Worm (Caenorhabditis elegans) whole organism, mixed stage, embryonic: ENCODE measurements around the gene C41A3.2.

Experiments
- M03D4.4 ChIP-seq: sonication (generic microtip); optimal IDR thresholded peaks from 2 replicates; lab custom pipeline; 2017; ENCODE audit warnings: mild to moderate bottlenecking, missing genetic modification characterization, missing compliant biosample characterization
- bed-3 ChIP-seq: fragments of 200-800 bp; sonication (Bioruptor generic); optimal IDR thresholded peaks from 3 replicates; lab custom pipeline; 2018; ENCODE audit warnings: mild to moderate bottlenecking, missing genetic modification characterization, moderate library complexity, missing compliant biosample characterization
- blmp-1 ChIP-seq: fragments of 150-350 bp; optimal IDR thresholded peaks from 2 replicates; lab custom pipeline; 2014; ENCODE audit warnings: missing biosample characterization, missing genetic modification characterization
- ceh-39 ChIP-seq: fragments of 150-350 bp; optimal IDR thresholded peaks from 2 replicates; lab custom pipeline; 2014; ENCODE audit warnings: missing biosample characterization, missing genetic modification characterization
- ceh-43 ChIP-seq: fragments of 200-800 bp; sonication (Bioruptor generic); optimal IDR thresholded peaks from 2 replicates; lab custom pipeline; 2018; ENCODE audit warnings: mild to moderate bottlenecking, missing genetic modification characterization, moderate library complexity, missing compliant biosample characterization
- ceh-83 ChIP-seq: fragments of 200-800 bp; sonication (Bioruptor generic); optimal IDR thresholded peaks from 2 replicates; lab custom pipeline; 2018; ENCODE audit warnings: mild to moderate bottlenecking, missing genetic modification characterization, missing compliant biosample characterization
- ces-1 ChIP-seq: fragments of 150-350 bp; optimal IDR thresholded peaks from 2 replicates; lab custom pipeline; 2014; ENCODE audit warnings: missing biosample characterization, missing genetic modification reagents, missing genetic modification characterization
- cnd-1 ChIP-seq: fragments of 200-800 bp; sonication (Bioruptor generic); optimal IDR thresholded peaks from 2 replicates; lab custom pipeline; 2018; ENCODE audit warnings: mild to moderate bottlenecking, missing genetic modification characterization, missing compliant biosample characterization
- drap-1 ChIP-seq: fragments of 200-800 bp; sonication (Bioruptor generic); optimal IDR thresholded peaks from 3 replicates; lab custom pipeline; 2018; ENCODE audit warnings: mild to moderate bottlenecking, missing genetic modification characterization, missing compliant biosample characterization
- elt-1 ChIP-seq: sonication (generic microtip); optimal IDR thresholded peaks from 2 replicates; lab custom pipeline; 2017; ENCODE audit warnings: missing genetic modification characterization, mild to moderate bottlenecking, missing compliant biosample characterization, antibody characterized with exemption, moderate library complexity, borderline replicate concordance; ENCODE audit not compliant: insufficient read depth
- elt-3 ChIP-seq: fragments of 150-350 bp; optimal IDR thresholded peaks from 2 replicates; lab custom pipeline; 2014; ENCODE audit warnings: missing biosample characterization, missing genetic modification characterization
- flh-1 ChIP-seq: fragments of 200-800 bp; sonication (Bioruptor generic); optimal IDR thresholded peaks from 2 replicates; lab custom pipeline; 2018; ENCODE audit warnings: mild to moderate bottlenecking, missing genetic modification characterization, moderate library complexity, missing compliant biosample characterization
- ham-2 ChIP-seq: fragments of 200-800 bp; sonication (Bioruptor generic); optimal IDR thresholded peaks from 2 replicates; lab custom pipeline; 2018; ENCODE audit warnings: mild to moderate bottlenecking, missing genetic modification characterization, missing compliant biosample characterization
- hlh-1 ChIP-seq: fragments of 150-350 bp; optimal IDR thresholded peaks from 2 replicates; lab custom pipeline; 2014; ENCODE audit warnings: missing biosample characterization, missing genetic modification reagents, missing genetic modification characterization
- lin-13 ChIP-seq: fragments of 150-350 bp; optimal IDR thresholded peaks from 2 replicates; lab custom pipeline; 2014; ENCODE audit warnings: missing biosample characterization, missing genetic modification characterization
- lin-32 ChIP-seq: fragments of 200-800 bp; sonication (Bioruptor generic); optimal IDR thresholded peaks from 2 replicates; lab custom pipeline; 2018; ENCODE audit warnings: mild to moderate bottlenecking, missing genetic modification characterization, missing compliant biosample characterization
- lsy-2 ChIP-seq: fragments of 150-350 bp; optimal IDR thresholded peaks from 2 replicates; lab custom pipeline; 2014; ENCODE audit warnings: missing biosample characterization, missing genetic modification characterization
- mab-5 ChIP-seq: fragments of 150-350 bp; optimal IDR thresholded peaks from 2 replicates; lab custom pipeline; 2014; ENCODE audit warnings: missing biosample characterization, missing genetic modification characterization
- mep-1 ChIP-seq: fragments of 150-350 bp; optimal IDR thresholded peaks from 2 replicates; lab custom pipeline; 2017; ENCODE audit warnings: missing biosample characterization, missing genetic modification reagents, missing genetic modification characterization, inconsistent platforms
- mls-2 ChIP-seq: sonication (generic microtip); optimal IDR thresholded peaks from 2 replicates; lab custom pipeline; 2016; ENCODE audit warnings: mild to moderate bottlenecking, missing genetic modification characterization, moderate library complexity, missing compliant biosample characterization
- nhr-12 ChIP-seq: fragments of 150-350 bp; optimal IDR thresholded peaks from 2 replicates; lab custom pipeline; 2014; ENCODE audit warnings: missing biosample characterization, missing genetic modification characterization
- nhr-2 ChIP-seq: fragments of 150-350 bp; optimal IDR thresholded peaks from 2 replicates; lab custom pipeline; 2014; ENCODE audit warnings: missing biosample characterization, missing genetic modification characterization
- nhr-237 ChIP-seq: fragments of 150-350 bp; optimal IDR thresholded peaks from 2 replicates; lab custom pipeline; 2014; ENCODE audit warnings: missing biosample characterization, missing genetic modification characterization
- nhr-28 ChIP-seq: fragments of 150-350 bp; optimal IDR thresholded peaks from 2 replicates; lab custom pipeline; 2014; ENCODE audit warnings: missing biosample characterization, missing genetic modification characterization
- nhr-76 ChIP-seq: sonication (generic microtip); optimal IDR thresholded peaks from 2 replicates; lab custom pipeline; 2017; ENCODE audit warnings: missing biosample characterization, missing genetic modification characterization
- pha-4 ChIP-seq: fragments of 150-350 bp; optimal IDR thresholded peaks from 2 replicates; lab custom pipeline; 2018; ENCODE audit warnings: missing biosample characterization, missing genetic modification reagents, missing genetic modification characterization
- sem-2 ChIP-seq: fragments of 200-800 bp; sonication (Bioruptor generic); optimal IDR thresholded peaks from 2 replicates; lab custom pipeline; 2018; ENCODE audit warnings: mild to moderate bottlenecking, missing genetic modification characterization, missing compliant biosample characterization
- snpc-4 ChIP-seq: fragments of 150-350 bp; optimal IDR thresholded peaks from 2 replicates; lab custom pipeline; 2014; ENCODE audit warnings: missing biosample characterization, missing genetic modification characterization
- sptf-1 ChIP-seq: sonication (generic microtip); optimal IDR thresholded peaks from 2 replicates; lab custom pipeline; 2017; ENCODE audit warnings: mild to moderate bottlenecking, missing genetic modification characterization, moderate library complexity, missing compliant biosample characterization
- tbx-8 ChIP-seq: fragments of 200-800 bp; sonication (Bioruptor generic); optimal IDR thresholded peaks from 2 replicates; lab custom pipeline; 2018; ENCODE audit warnings: mild to moderate bottlenecking, missing genetic modification characterization, moderate library complexity, missing compliant biosample characterization
- unc-39 ChIP-seq: fragments of 150-350 bp; optimal IDR thresholded peaks from 2 replicates; lab custom pipeline; 2014; ENCODE audit warnings: missing biosample characterization, missing genetic modification characterization
- unc-62 ChIP-seq: fragments of 150-350 bp; optimal IDR thresholded peaks from 2 replicates; lab custom pipeline; 2014; ENCODE audit warnings: missing biosample characterization, missing genetic modification reagents, missing genetic modification characterization
- zip-8 ChIP-seq: fragments of 150-350 bp; optimal IDR thresholded peaks from 2 replicates; lab custom pipeline; 2014; ENCODE audit warnings: missing biosample characterization, missing genetic modification characterization
- ztf-11 ChIP-seq: fragments of 150-350 bp; optimal IDR thresholded peaks from 2 replicates; lab custom pipeline; 2014; ENCODE audit warnings: missing biosample characterization, missing genetic modification characterization

C41A3.2 gene

ce11 chrX:5450773-5451447 is 36.8 kb upstream of the C41A3.2 start, which contains the start of gene C25F6.6:
C25F6.6 (minus strand) TSS chrX:5450823.
- TF ChIP-seq unc-39 (tag; lab: Kevin White, UChicago), result no peak
- TF ChIP-seq mab-5 (tag; lab: Kevin White, UChicago), result no peak
- no peak for TF ChIP-seq mls-2 (tag; lab: Kevin White, UChicago)
- TF ChIP-seq nhr-12, result no peak
- no peak for TF ChIP-seq sem-2 (GFP tag; lab: Kevin White, UChicago)
- TF ChIP-seq mep-1 (tag; lab: Kevin White, UChicago), result no peak
- TF ChIP-seq nhr-76 (tag; lab: Kevin White, UChicago), result no peak
- no peak for TF ChIP-seq hlh-1 (tag; lab: Kevin White, UChicago)
- TF ChIP-seq drap-1 (GFP tag; lab: Kevin White, UChicago), result no peak
- no peak for TF ChIP-seq ces-1
- TF ChIP-seq M03D4.4 (tag; lab: Kevin White, UChicago), result no peak
- TF ChIP-seq bed-3 (GFP tag; lab: Kevin White, UChicago), result no peak
- TF ChIP-seq ceh-83 (GFP tag; lab: Kevin White, UChicago), result no peak
- no peak for TF ChIP-seq ztf-11 (tag; lab: Kevin White, UChicago)
- no peak for TF ChIP-seq elt-3 (tag; lab: Kevin White, UChicago)
- no peak for TF ChIP-seq nhr-237 (tag; lab: Kevin White, UChicago)
- TF ChIP-seq unc-62 (GFP tag; lab: Kevin White, UChicago), result no peak
- TF ChIP-seq ceh-43 (GFP tag; lab: Kevin White, UChicago), result no peak
- no peak for TF ChIP-seq ceh-39
- TF ChIP-seq, all 35 proteins: peak for 0

- TF ChIP-seq ceh-83 (GFP tag; lab: Kevin White, UChicago) (no peak), ces-1 (no peak), pha-4 (tag; lab: Kevin White, UChicago) (no peak), ceh-43 (GFP tag; lab: Kevin White, UChicago) (no peak)
Measured at ce11 chrX:5447941-5448340, 33.8 kb upstream of the C41A3.2 start, which contains the start of gene C25F6.8. C25F6.8 (plus strand) TSS chrX:5448241.

- TF ChIP-seq nhr-2 (tag; lab: Kevin White, UChicago), result no peak
Measured at ce11 chrX:5447381-5447780, 33.2 kb upstream of the C41A3.2 start.

ce11 chrX:5444863-5445262 is 30.7 kb upstream of the C41A3.2 start, which contains the start of gene itm-2:
itm-2 (plus strand) TSS chrX:5445163.
- TF ChIP-seq ham-2 (no peak), blmp-1 (tag; lab: Kevin White, UChicago) (no peak), elt-3 (tag; lab: Kevin White, UChicago) (no peak), ceh-39 (no peak), snpc-4 (tag; lab: Kevin White, UChicago) (no peak), hlh-1 (tag; lab: Kevin White, UChicago) (no peak), ztf-11 (tag; lab: Kevin White, UChicago) (no peak), flh-1 (GFP tag; lab: Kevin White, UChicago) (no peak), lsy-2 (tag; lab: Kevin White, UChicago) (no peak), bed-3 (GFP tag; lab: Kevin White, UChicago) (no peak)

- TF ChIP-seq sem-2 (GFP tag; lab: Kevin White, UChicago) (no peak), ceh-83 (GFP tag; lab: Kevin White, UChicago) (no peak), cnd-1 (tag; lab: Kevin White, UChicago) (no peak), bed-3 (GFP tag; lab: Kevin White, UChicago) (no peak), M03D4.4 (tag; lab: Kevin White, UChicago) (no peak), ztf-11 (tag; lab: Kevin White, UChicago) (no peak), nhr-12 (no peak), lin-32 (GFP tag; lab: Kevin White, UChicago) (no peak), mep-1 (tag; lab: Kevin White, UChicago) (no peak), flh-1 (GFP tag; lab: Kevin White, UChicago) (no peak), nhr-28 (tag; lab: Kevin White, UChicago) (no peak)
Measured at ce11 chrX:5433912-5434311, 19.8 kb upstream of the C41A3.2 start.

- peak; percentile 72 for TF ChIP-seq M03D4.4 (tag; lab: Kevin White, UChicago)
- peak; percentile 94 for TF ChIP-seq mep-1 (tag; lab: Kevin White, UChicago)
- TF ChIP-seq ceh-43 (GFP tag; lab: Kevin White, UChicago), result peak; percentile 75
- no peak for TF ChIP-seq mls-2 (tag; lab: Kevin White, UChicago)
- TF ChIP-seq cnd-1 (tag; lab: Kevin White, UChicago), result peak; percentile 91
- no peak for TF ChIP-seq tbx-8 (GFP tag; lab: Kevin White, UChicago)
- TF ChIP-seq sem-2 (GFP tag; lab: Kevin White, UChicago), result no peak
- TF ChIP-seq lin-13 (tag; lab: Kevin White, UChicago), result peak; percentile 81
- TF ChIP-seq ceh-39, result no peak
- peak; percentile 72 for TF ChIP-seq nhr-76 (tag; lab: Kevin White, UChicago)
- TF ChIP-seq nhr-237 (tag; lab: Kevin White, UChicago), result peak; percentile 98
- TF ChIP-seq ztf-11 (tag; lab: Kevin White, UChicago), result peak; percentile 93
- peak; percentile 71 for TF ChIP-seq elt-1
- TF ChIP-seq lin-32 (GFP tag; lab: Kevin White, UChicago), result peak; percentile 88
- no peak for TF ChIP-seq zip-8
- TF ChIP-seq blmp-1 (tag; lab: Kevin White, UChicago), result no peak
- TF ChIP-seq flh-1 (GFP tag; lab: Kevin White, UChicago), result no peak
- TF ChIP-seq unc-62 (GFP tag; lab: Kevin White, UChicago), result peak; percentile 94
- TF ChIP-seq pha-4 (tag; lab: Kevin White, UChicago), result peak; percentile 99
- TF ChIP-seq mab-5 (tag; lab: Kevin White, UChicago), result no peak
- peak; percentile 92 for TF ChIP-seq sptf-1 (tag; lab: Kevin White, UChicago)
- TF ChIP-seq ceh-83 (GFP tag; lab: Kevin White, UChicago), result peak; percentile 79
- peak; percentile 94 for TF ChIP-seq elt-3 (tag; lab: Kevin White, UChicago)
- TF ChIP-seq ces-1, result peak; percentile 92
- TF ChIP-seq hlh-1 (tag; lab: Kevin White, UChicago), result peak; percentile 97
Measured at ce11 chrX:5429335-5429734, 15.2 kb upstream of the C41A3.2 start.
